Fruit fly (Drosophila melanogaster) whole organism, embryonic: ENCODE measurements around the gene bmm.
A peak's percentile ranks its signal among the peaks of the same experiment; 100 is the strongest.

Experiments
- Atf-2 ChIP-seq: fragments of 200-800 bp; sonication (Bioruptor generic); optimal IDR thresholded peaks from 2 replicates; lab custom pipeline; 2016; ENCODE audit warnings: missing biosample characterization, missing genetic modification characterization
- B-H1 ChIP-seq: fragments of 200-800 bp; sonication (Bioruptor generic); IDR thresholded peaks from 3 replicates; pipeline ENCODE4 v1.3.6; 2022; ENCODE audit warnings: missing biosample characterization, missing genetic modification characterization
- BtbVII ChIP-seq: fragments of 200-800 bp; sonication (Bioruptor generic); optimal IDR thresholded peaks from 3 replicates; lab custom pipeline; 2017; ENCODE audit warnings: missing biosample characterization, mild to moderate bottlenecking, missing genetic modification characterization
- CG11247 ChIP-seq: fragments of 200-800 bp; sonication (Bioruptor generic); IDR thresholded peaks from 2 replicates; pipeline ENCODE4 v1.3.6; 2022; ENCODE audit warnings: missing biosample characterization, missing genetic modification characterization
- CG11504 ChIP-seq: fragments of 200-800 bp; sonication (Bioruptor generic); optimal IDR thresholded peaks from 3 replicates; lab custom pipeline; 2019; ENCODE audit warnings: missing biosample characterization, mild to moderate bottlenecking, missing genetic modification characterization, moderate library complexity
- CG12155 ChIP-seq: fragments of 200-800 bp; sonication (Bioruptor generic); optimal IDR thresholded peaks from 3 replicates; lab custom pipeline; 2016; ENCODE audit warnings: missing biosample characterization, missing genetic modification characterization
- CG12299 ChIP-seq: fragments of 200-800 bp; sonication (Bioruptor generic); optimal IDR thresholded peaks from 2 replicates; lab custom pipeline; 2018; ENCODE audit warnings: missing biosample characterization, mild to moderate bottlenecking, missing genetic modification characterization
- CG14014 ChIP-seq: fragments of 200-800 bp; sonication (Bioruptor generic); IDR thresholded peaks from 2 replicates; pipeline ENCODE4 v1.3.6; 2022; ENCODE audit warnings: missing biosample characterization, missing genetic modification characterization
- CG14667 ChIP-seq: fragments of 200-800 bp; sonication (Bioruptor generic); IDR thresholded peaks from 2 replicates; pipeline ENCODE4 v1.3.6; 2022; ENCODE audit warnings: missing biosample characterization, missing genetic modification characterization
- CG16779 ChIP-seq: fragments of 200-800 bp; sonication (Bioruptor generic); IDR thresholded peaks from 2 replicates; pipeline ENCODE4 v1.3.6; 2022; ENCODE audit warnings: missing biosample characterization, missing genetic modification characterization
- CG17912 ChIP-seq: fragments of 200-800 bp; sonication (Bioruptor generic); optimal IDR thresholded peaks from 2 replicates; lab custom pipeline; 2018; ENCODE audit warnings: missing biosample characterization, mild to moderate bottlenecking, missing genetic modification characterization
- CG18599 ChIP-seq: fragments of 200-800 bp; sonication (Bioruptor generic); optimal IDR thresholded peaks from 3 replicates; lab custom pipeline; 2017; ENCODE audit warnings: missing biosample characterization, missing genetic modification characterization, mild to moderate bottlenecking, moderate library complexity, missing genetic modification reagents
- CG3065 ChIP-seq: fragments of 200-800 bp; sonication (Bioruptor generic); optimal IDR thresholded peaks from 2 replicates; lab custom pipeline; 2016; ENCODE audit warnings: missing biosample characterization, missing genetic modification characterization
- CG4404 ChIP-seq: fragments of 200-800 bp; sonication (Bioruptor generic); IDR thresholded peaks from 2 replicates; pipeline ENCODE4 v1.3.6; 2022; ENCODE audit warnings: missing biosample characterization, missing genetic modification characterization
- CG4854 ChIP-seq: fragments of 200-800 bp; sonication (Bioruptor generic); optimal IDR thresholded peaks from 2 replicates; lab custom pipeline; 2016; ENCODE audit warnings: missing biosample characterization, missing genetic modification characterization, inconsistent platforms
- CG6689 ChIP-seq: fragments of 200-800 bp; sonication (Bioruptor generic); IDR thresholded peaks from 2 replicates; pipeline ENCODE4 v1.3.6; 2022; ENCODE audit warnings: missing biosample characterization, missing genetic modification characterization
- CG7928 ChIP-seq: fragments of 200-800 bp; sonication (Bioruptor generic); optimal IDR thresholded peaks from 2 replicates; lab custom pipeline; 2017; ENCODE audit warnings: missing biosample characterization, mild to moderate bottlenecking, missing genetic modification characterization
- CG8478 ChIP-seq: fragments of >200 bp; optimal IDR thresholded peaks from 2 replicates; lab custom pipeline; 2018
- CG8765 ChIP-seq: fragments of 200-800 bp; sonication (Bioruptor generic); IDR thresholded peaks from 2 replicates; pipeline ENCODE4 v1.3.6; 2022; ENCODE audit warnings: missing biosample characterization, missing genetic modification characterization
- CG9609 ChIP-seq: fragments of 200-800 bp; sonication (Bioruptor generic); optimal IDR thresholded peaks from 3 replicates; lab custom pipeline; 2016; ENCODE audit warnings: missing biosample characterization, missing genetic modification characterization
- D19B ChIP-seq: fragments of 200-800 bp; sonication (Bioruptor generic); optimal IDR thresholded peaks from 2 replicates; lab custom pipeline; 2017; ENCODE audit warnings: missing biosample characterization, mild to moderate bottlenecking, missing genetic modification characterization
- Dp ChIP-seq: fragments of 200-800 bp; sonication (Bioruptor generic); optimal IDR thresholded peaks from 2 replicates; lab custom pipeline; 2018; ENCODE audit warnings: missing biosample characterization, mild to moderate bottlenecking, missing genetic modification characterization, moderate library complexity
- Eip74EF ChIP-seq, 2 experiments: fragments of 200-800 bp in 1 of 2; fragments of >200 bp in 1 of 2; sonication (Bioruptor generic) in 1 of 2; optimal IDR thresholded peaks; 2 replicates each; lab custom pipeline; 2017 to 2019; ENCODE audit warnings: missing biosample characterization in 2 of 2, missing genetic modification characterization in 2 of 2, mild to moderate bottlenecking in 1 of 2, moderate library complexity in 1 of 2
- Elba2 ChIP-seq: fragments of 200-800 bp; sonication (Bioruptor generic); optimal IDR thresholded peaks from 3 replicates; lab custom pipeline; 2016; ENCODE audit warnings: missing biosample characterization, missing genetic modification characterization
- Hmx ChIP-seq: fragments of 200-800 bp; sonication (Bioruptor generic); optimal IDR thresholded peaks from 2 replicates; lab custom pipeline; 2016; ENCODE audit warnings: missing biosample characterization, missing genetic modification characterization
- Hr51 ChIP-seq, 2 experiments: fragments of 200-800 bp; sonication (Bioruptor generic); optimal IDR thresholded peaks; 2 replicates in 1 of 2; 3 replicates in 1 of 2; lab custom pipeline; 2016 to 2018; ENCODE audit warnings: missing biosample characterization in 2 of 2, missing genetic modification characterization in 2 of 2, mild to moderate bottlenecking in 1 of 2, moderate library complexity in 1 of 2
- Nf-YA ChIP-seq: fragments of 200-800 bp; sonication (Bioruptor generic); IDR thresholded peaks from 2 replicates; pipeline ENCODE4 v1.3.6; 2022; ENCODE audit warnings: missing biosample characterization, missing genetic modification characterization
- Oli ChIP-seq: fragments of 200-800 bp; sonication (Bioruptor generic); optimal IDR thresholded peaks from 2 replicates; lab custom pipeline; 2018; ENCODE audit warnings: missing biosample characterization, mild to moderate bottlenecking, missing genetic modification characterization, moderate library complexity
- Optix ChIP-seq: fragments of 200-800 bp; sonication (Bioruptor generic); IDR thresholded peaks from 3 replicates; pipeline ENCODE4 v1.3.6; 2022; ENCODE audit warnings: missing biosample characterization, missing genetic modification characterization
- Sin3A ChIP-seq: fragments of >200 bp; optimal IDR thresholded peaks from 2 replicates; lab custom pipeline; 2018
- Sox100B ChIP-seq: fragments of 200-800 bp; sonication (Bioruptor generic); optimal IDR thresholded peaks from 3 replicates; lab custom pipeline; 2018; ENCODE audit warnings: missing biosample characterization, mild to moderate bottlenecking, missing genetic modification characterization
- Tbp ChIP-seq: fragments of >200 bp; optimal IDR thresholded peaks from 2 replicates; lab custom pipeline; 2018; ENCODE audit warnings: missing biosample characterization, missing genetic modification characterization
- Trl ChIP-seq, 3 experiments: fragments of >200 bp in 2 of 3; fragments of 200-800 bp in 1 of 3; sonication (Bioruptor generic) in 1 of 3; optimal IDR thresholded peaks; 2 replicates in 1 of 3; 3 replicates in 2 of 3; lab custom pipeline; 2016 to 2017; ENCODE audit warnings: missing biosample characterization in 1 of 3, missing genetic modification characterization in 1 of 3
- Xbp1 ChIP-seq: fragments of 200-800 bp; sonication (Bioruptor generic); optimal IDR thresholded peaks from 3 replicates; lab custom pipeline; 2016; ENCODE audit warnings: missing biosample characterization, mild to moderate bottlenecking, missing genetic modification characterization
- amos ChIP-seq: fragments of 200-800 bp; sonication (Bioruptor generic); IDR thresholded peaks from 2 replicates; pipeline ENCODE4 v1.3.6; 2022; ENCODE audit warnings: missing biosample characterization, missing genetic modification characterization; ENCODE audit not compliant: partially characterized antibody
- cad ChIP-seq: fragments of >200 bp; optimal IDR thresholded peaks from 2 replicates; lab custom pipeline; 2017; ENCODE audit warnings: missing biosample characterization, missing genetic modification characterization
- chm ChIP-seq: fragments of 200-800 bp; sonication (Bioruptor generic); IDR thresholded peaks from 2 replicates; pipeline ENCODE4 v1.3.6; 2022; ENCODE audit warnings: missing biosample characterization, missing genetic modification characterization
- crc ChIP-seq: fragments of 200-800 bp; sonication (Bioruptor generic); optimal IDR thresholded peaks from 2 replicates; lab custom pipeline; 2016; ENCODE audit warnings: missing biosample characterization, missing genetic modification characterization
- grn ChIP-seq: fragments of 200-800 bp; sonication (Bioruptor generic); optimal IDR thresholded peaks from 3 replicates; lab custom pipeline; 2017; ENCODE audit warnings: missing biosample characterization, missing genetic modification characterization
- lilli ChIP-seq: fragments of 200-800 bp; sonication (Bioruptor generic); optimal IDR thresholded peaks from 3 replicates; lab custom pipeline; 2016; ENCODE audit warnings: missing biosample characterization, missing genetic modification characterization
- nerfin-1 ChIP-seq: fragments of 200-800 bp; sonication (Bioruptor generic); optimal IDR thresholded peaks from 3 replicates; lab custom pipeline; 2019; ENCODE audit warnings: missing biosample characterization, mild to moderate bottlenecking, missing genetic modification characterization, moderate library complexity
- nmo ChIP-seq: fragments of 200-800 bp; sonication (Bioruptor generic); optimal IDR thresholded peaks from 2 replicates; lab custom pipeline; 2018; ENCODE audit warnings: missing biosample characterization, mild to moderate bottlenecking, missing genetic modification characterization, moderate library complexity
- prd ChIP-seq, 3 experiments: fragments of >200 bp in 2 of 3; fragments of 200-800 bp in 1 of 3; sonication (Bioruptor generic) in 1 of 3; optimal IDR thresholded peaks in 2 of 3; IDR thresholded peaks in 1 of 3; 2 replicates in 2 of 3; 3 replicates in 1 of 3; pipeline versions ENCODE4 v1.3.6 to Lab custom; 2017 to 2022; ENCODE audit warnings: missing biosample characterization in 1 of 3, missing genetic modification characterization in 1 of 3
- psq ChIP-seq: fragments of 200-800 bp; sonication (Bioruptor generic); optimal IDR thresholded peaks from 2 replicates; lab custom pipeline; 2017; ENCODE audit warnings: missing biosample characterization, missing genetic modification characterization
- ranshi ChIP-seq: fragments of 200-800 bp; sonication (Bioruptor generic); IDR thresholded peaks from 2 replicates; pipeline ENCODE4 v1.3.6; 2022; ENCODE audit warnings: missing biosample characterization, missing genetic modification characterization
- seq ChIP-seq: fragments of 200-800 bp; sonication (Bioruptor generic); IDR thresholded peaks from 2 replicates; pipeline ENCODE4 v1.3.6; 2022; ENCODE audit warnings: missing biosample characterization, missing genetic modification characterization
- shn ChIP-seq: fragments of 200-800 bp; sonication (Bioruptor generic); optimal IDR thresholded peaks from 3 replicates; lab custom pipeline; 2016; ENCODE audit warnings: missing biosample characterization, missing genetic modification characterization
- slp2 ChIP-seq: fragments of 200-800 bp; sonication (Bioruptor generic); optimal IDR thresholded peaks from 2 replicates; lab custom pipeline; 2016; ENCODE audit warnings: missing biosample characterization, missing genetic modification characterization
- sna ChIP-seq: fragments of 200-800 bp; sonication (Bioruptor generic); IDR thresholded peaks from 2 replicates; pipeline ENCODE4 v1.3.6; 2022; ENCODE audit warnings: missing biosample characterization, missing genetic modification characterization; ENCODE audit not compliant: partially characterized antibody
- so ChIP-seq: fragments of 200-800 bp; sonication (Bioruptor generic); IDR thresholded peaks from 3 replicates; pipeline ENCODE4 v1.3.6; 2022; ENCODE audit warnings: missing biosample characterization, missing genetic modification characterization
- stc ChIP-seq: fragments of 200-800 bp; sonication (Bioruptor generic); IDR thresholded peaks from 2 replicates; pipeline ENCODE4 v1.3.6; 2022; ENCODE audit warnings: missing biosample characterization, missing genetic modification characterization

Gene bmm

DNA sequence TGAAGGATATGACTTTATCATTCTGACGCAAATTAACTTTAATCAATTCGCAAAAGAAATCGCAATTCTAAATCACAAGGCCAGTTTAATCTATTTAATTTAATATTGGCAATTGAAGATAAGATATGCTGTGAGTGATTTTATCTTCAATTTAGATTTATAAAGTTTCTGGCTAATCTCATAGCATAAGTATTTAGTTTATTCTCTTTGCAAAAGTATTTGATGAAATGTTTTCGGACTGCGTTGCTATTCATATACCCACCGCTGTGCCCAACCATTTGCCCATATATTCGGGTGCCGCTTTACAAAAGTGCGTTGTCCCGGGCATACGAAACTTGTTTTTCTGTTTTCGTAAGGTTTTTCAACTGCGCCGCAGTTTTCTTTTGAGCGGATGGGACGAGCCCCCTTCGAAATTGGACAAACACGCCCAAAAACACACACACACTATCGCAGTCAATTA, 1.2 kb downstream of the bmm start (continued):
- TF ChIP-seq CG11247 (peak; percentile 82), B-H1 (peak; percentile 67; the same call in 1 of the 3 replicates), ranshi (GFP tag; lab: Robert Waterston, UW) (peak; percentile 88), CG6689 (GFP tag; lab: Robert Waterston, UW) (peak; percentile 96), CG7928 (GFP tag; lab: Kevin White, UChicago) (peak; percentile 78), Hr51 (GFP tag; optimal IDR thresholded peaks at IDR 0.05; lab: Kevin White, UChicago) (peak; percentile 90 to 98), Sox100B (GFP tag; lab: Kevin White, UChicago) (peak; percentile 99), CG14014 (peak; percentile 91), Optix (GFP tag; lab: Robert Waterston, UW) (peak; percentile 77), Dp (GFP tag; lab: Kevin White, UChicago) (peak; percentile 11), prd (optimal IDR thresholded peaks at IDR 0.05; lab: Kevin White, UChicago) (no peak), prd (GFP tag; IDR thresholded peaks at IDR 0.05; lab: Robert Waterston, UW) (peak; percentile 94), Nf-YA (GFP tag; lab: Robert Waterston, UW) (peak; percentile 86), nerfin-1 (tag; lab: Kevin White, UChicago) (peak; percentile 95), nmo (GFP tag; lab: Kevin White, UChicago) (peak; percentile 99), CG8478 (lab: Kevin White, UChicago) (no peak), CG4854 (GFP tag; lab: Kevin White, UChicago) (peak; percentile 93), D19B (GFP tag; lab: Kevin White, UChicago) (peak; percentile 92), cad (GFP tag; lab: Kevin White, UChicago) (no peak), CG8765 (peak; percentile 71), crc (GFP tag; lab: Kevin White, UChicago) (peak; percentile 90), CG16779 (GFP tag; lab: Robert Waterston, UW) (peak; percentile 51; the same call in 1 of the 2 replicates), lilli (GFP tag; lab: Kevin White, UChicago) (peak; percentile 96), psq (peak; percentile 79), shn (peak; percentile 93), slp2 (GFP tag; lab: Kevin White, UChicago) (peak; percentile 93), Tbp (no peak), seq (peak; percentile 95), Hmx (GFP tag; lab: Kevin White, UChicago) (peak; percentile 88), so (GFP tag; lab: Robert Waterston, UW) (peak; percentile 89; the same call in 2 of the 3 replicates), Atf-2 (GFP tag; lab: Kevin White, UChicago) (peak; percentile 93), CG3065 (GFP tag; lab: Kevin White, UChicago) (peak; percentile 87), CG12155 (peak; percentile 93), Eip74EF (GFP tag; optimal IDR thresholded peaks at IDR 0.05; lab: Kevin White, UChicago) (peak in 1 of 2 experiments; percentile 97), Xbp1 (GFP tag; lab: Kevin White, UChicago) (peak; percentile 96), Trl (optimal IDR thresholded peaks at IDR 0.05; lab: Kevin White, UChicago) (no peak), Trl (GFP tag; optimal IDR thresholded peaks at IDR 0.05; lab: Kevin White, UChicago) (peak; percentile 88), CG4404 (peak; percentile 89), grn (GFP tag; lab: Kevin White, UChicago) (peak; percentile 81), sna (GFP tag; lab: Robert Waterston, UW) (no peak), Oli (peak; percentile 99), stc (GFP tag; lab: Robert Waterston, UW) (peak; percentile 93), Sin3A (lab: Kevin White, UChicago) (no peak), CG17912 (GFP tag; lab: Kevin White, UChicago) (peak; percentile 78), CG14667 (GFP tag; lab: Robert Waterston, UW) (peak; percentile 79), CG18599 (GFP tag; lab: Kevin White, UChicago) (peak; percentile 96), chm (GFP tag; lab: Robert Waterston, UW) (peak; percentile 89), CG11504 (tag; lab: Kevin White, UChicago) (peak; percentile 97), CG9609 (peak; percentile 91), amos (GFP tag; lab: Robert Waterston, UW) (no peak), CG12299 (tag; lab: Kevin White, UChicago) (peak; percentile 94), Elba2 (GFP tag; lab: Kevin White, UChicago) (peak; percentile 27), BtbVII (peak; percentile 98)
